Worm (Caenorhabditis elegans): ENCODE data around the gene Y60A9.3.

ce11 chrX:14340381-14340780 lies 42.7 kb upstream of the Y60A9.3 start, which contains the start of gene sel-7:
- TF ChIP-seq nhr-11 (tag; optimal IDR thresholded peaks at IDR 0.05) = no peak
- no peak for TF ChIP-seq egl-27 (tag; optimal IDR thresholded peaks at IDR 0.05)
- TF ChIP-seq ZK546.5 (tag; optimal IDR thresholded peaks at IDR 0.05) = no peak
